Worm (Caenorhabditis elegans) whole organism, late embryonic: ENCODE measurements around the gene Y54F10AM.6.
A peak's percentile ranks its signal among the peaks of the same experiment; 100 is the strongest.

ENCODE experiments used
- C08G9.2 ChIP-seq: sonication (generic microtip); optimal IDR thresholded peaks from 2 replicates; lab custom pipeline; 2016; ENCODE audit warnings: mild to moderate bottlenecking, missing genetic modification characterization, moderate library complexity, missing compliant biosample characterization
- F13H6.1 ChIP-seq: sonication (generic microtip); optimal IDR thresholded peaks from 2 replicates; lab custom pipeline; 2016; ENCODE audit warnings: missing genetic modification characterization, missing compliant biosample characterization
- ama-1 ChIP-seq: fragments of 150-350 bp; optimal IDR thresholded peaks from 2 replicates; lab custom pipeline; 2014
- ceh-19 ChIP-seq: fragments of 200-800 bp; sonication (Bioruptor generic); optimal IDR thresholded peaks from 2 replicates; lab custom pipeline; 2018; ENCODE audit warnings: mild to moderate bottlenecking, missing genetic modification characterization, missing compliant biosample characterization
- ceh-24 ChIP-seq: sonication (generic microtip); optimal IDR thresholded peaks from 2 replicates; lab custom pipeline; 2016; ENCODE audit warnings: mild to moderate bottlenecking, missing genetic modification characterization, missing compliant biosample characterization
- ceh-31 ChIP-seq: sonication (generic microtip); optimal IDR thresholded peaks from 2 replicates; lab custom pipeline; 2016; ENCODE audit warnings: missing genetic modification characterization, missing compliant biosample characterization
- ceh-45 ChIP-seq: fragments of 200-800 bp; sonication (Bioruptor generic); IDR thresholded peaks from 2 replicates; pipeline ENCODE4 v1.3.6; 2022; ENCODE audit warnings: missing genetic modification reagents, missing genetic modification characterization, missing compliant biosample characterization
- ceh-6 ChIP-seq: fragments of 200-800 bp; sonication (Bioruptor generic); optimal IDR thresholded peaks from 2 replicates; lab custom pipeline; 2018; ENCODE audit warnings: mild to moderate bottlenecking, missing genetic modification characterization, missing compliant biosample characterization
- dve-1 ChIP-seq: sonication (generic microtip); optimal IDR thresholded peaks from 2 replicates; lab custom pipeline; 2017; ENCODE audit warnings: antibody characterized with exemption, mild to moderate bottlenecking, missing genetic modification characterization, missing compliant biosample characterization
- elt-4 ChIP-seq: sonication (generic microtip); optimal IDR thresholded peaks from 2 replicates; lab custom pipeline; 2016; ENCODE audit warnings: missing genetic modification characterization, missing compliant biosample characterization
- eyg-1 ChIP-seq: sonication (generic microtip); optimal IDR thresholded peaks from 2 replicates; lab custom pipeline; 2016; ENCODE audit warnings: missing genotype, missing genetic modification characterization, missing compliant biosample characterization
- fax-1 ChIP-seq: sonication (generic microtip); optimal IDR thresholded peaks from 2 replicates; lab custom pipeline; 2016; ENCODE audit warnings: missing genotype, missing genetic modification characterization, missing compliant biosample characterization
- fkh-10 ChIP-seq: fragments of 150-350 bp; optimal IDR thresholded peaks from 2 replicates; lab custom pipeline; 2014; ENCODE audit warnings: missing biosample characterization, missing genetic modification reagents, missing genetic modification characterization
- hlh-13 ChIP-seq: fragments of 200-800 bp; sonication (Bioruptor generic); optimal IDR thresholded peaks from 2 replicates; lab custom pipeline; 2018; ENCODE audit warnings: mild to moderate bottlenecking, missing genetic modification characterization, missing compliant biosample characterization
- hlh-15 ChIP-seq: sonication (generic microtip); optimal IDR thresholded peaks from 2 replicates; lab custom pipeline; 2016; ENCODE audit warnings: missing genetic modification characterization, missing compliant biosample characterization
- hlh-6 ChIP-seq: sonication (generic microtip); optimal IDR thresholded peaks from 2 replicates; lab custom pipeline; 2016; ENCODE audit warnings: missing genotype, missing genetic modification characterization, missing compliant biosample characterization
- madf-2 ChIP-seq: sonication (generic microtip); optimal IDR thresholded peaks from 2 replicates; lab custom pipeline; 2017; ENCODE audit warnings: missing genetic modification characterization, missing compliant biosample characterization
- nhr-11 ChIP-seq: fragments of 150-350 bp; optimal IDR thresholded peaks from 2 replicates; lab custom pipeline; 2014; ENCODE audit warnings: missing biosample characterization, missing genetic modification characterization
- nhr-232 ChIP-seq: sonication (generic microtip); optimal IDR thresholded peaks from 2 replicates; lab custom pipeline; 2016; ENCODE audit warnings: missing genetic modification characterization, missing compliant biosample characterization
- pat-9 ChIP-seq: fragments of 200-800 bp; sonication (Bioruptor generic); optimal IDR thresholded peaks from 2 replicates; lab custom pipeline; 2018; ENCODE audit warnings: mild to moderate bottlenecking, missing genetic modification characterization, moderate library complexity, missing compliant biosample characterization
- pha-2 ChIP-seq: sonication (generic microtip); optimal IDR thresholded peaks from 2 replicates; lab custom pipeline; 2017; ENCODE audit warnings: mild to moderate bottlenecking, missing genetic modification characterization, missing compliant biosample characterization
- pqm-1 ChIP-seq: sonication (generic microtip); optimal IDR thresholded peaks from 2 replicates; lab custom pipeline; 2016; ENCODE audit warnings: missing genetic modification characterization, missing compliant biosample characterization
- pros-1 ChIP-seq: fragments of 150-350 bp; optimal IDR thresholded peaks from 2 replicates; lab custom pipeline; 2014; ENCODE audit warnings: missing biosample characterization, missing genetic modification reagents, missing genetic modification characterization
- sdc-2 ChIP-seq: sonication (generic microtip); optimal IDR thresholded peaks from 2 replicates; lab custom pipeline; 2016; ENCODE audit warnings: missing genotype, missing genetic modification characterization, missing compliant biosample characterization
- syd-9 ChIP-seq: sonication (generic microtip); optimal IDR thresholded peaks from 2 replicates; lab custom pipeline; 2016; ENCODE audit warnings: mild to moderate bottlenecking, missing genetic modification characterization, moderate library complexity, missing compliant biosample characterization
- tbx-7 ChIP-seq: sonication (generic microtip); optimal IDR thresholded peaks from 2 replicates; lab custom pipeline; 2016; ENCODE audit warnings: missing genotype, missing genetic modification characterization, missing compliant biosample characterization
- unc-3 ChIP-seq, 2 experiments: fragments of 200-800 bp in 1 of 2; sonication (Bioruptor generic) in 1 of 2; sonication (generic microtip) in 1 of 2; conservative IDR thresholded peaks in 1 of 2; optimal IDR thresholded peaks in 1 of 2; 2 replicates each; pipeline versions ENCODE4 v1.3.6 to Lab custom; 2016 to 2022; ENCODE audit warnings: missing compliant biosample characterization in 2 of 2, missing genetic modification characterization in 2 of 2, missing genetic modification reagents in 1 of 2
- unc-42 ChIP-seq: sonication (generic microtip); optimal IDR thresholded peaks from 2 replicates; lab custom pipeline; 2016; ENCODE audit warnings: missing genotype, missing genetic modification characterization, missing compliant biosample characterization
- ztf-16 ChIP-seq: sonication (generic microtip); optimal IDR thresholded peaks from 2 replicates; lab custom pipeline; 2017; ENCODE audit warnings: missing genetic modification characterization, missing compliant biosample characterization

Gene Y54F10AM.6

DNA sequence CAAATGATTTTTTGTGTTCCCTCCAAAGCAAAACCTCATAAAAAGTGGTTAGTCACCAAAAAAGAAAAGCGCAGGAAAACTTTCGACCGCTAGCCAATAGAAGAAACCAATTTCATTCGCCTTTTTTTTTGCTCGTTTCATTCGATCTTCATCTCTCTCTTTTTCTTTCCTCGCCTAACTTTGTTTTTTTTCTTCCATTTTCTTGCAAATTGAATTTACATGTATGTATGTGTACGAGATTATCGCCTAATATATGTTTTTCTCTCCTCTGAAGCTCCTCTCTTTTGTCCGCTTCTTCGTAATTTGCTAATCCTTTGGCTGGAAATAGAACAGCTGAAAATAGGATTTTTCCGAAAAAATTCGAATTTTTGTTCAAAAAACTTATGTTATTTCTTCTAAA, 43.8 kb downstream of the Y54F10AM.6 start:
- TF ChIP-seq unc-3 (GFP tag; conservative IDR thresholded peaks at IDR 0.05; lab: Robert Waterston, UW) (no peak), unc-3 (tag; optimal IDR thresholded peaks at IDR 0.05; lab: Kevin White, UChicago) (no peak), unc-42 (tag; lab: Kevin White, UChicago) (peak; percentile 94)

DNA sequence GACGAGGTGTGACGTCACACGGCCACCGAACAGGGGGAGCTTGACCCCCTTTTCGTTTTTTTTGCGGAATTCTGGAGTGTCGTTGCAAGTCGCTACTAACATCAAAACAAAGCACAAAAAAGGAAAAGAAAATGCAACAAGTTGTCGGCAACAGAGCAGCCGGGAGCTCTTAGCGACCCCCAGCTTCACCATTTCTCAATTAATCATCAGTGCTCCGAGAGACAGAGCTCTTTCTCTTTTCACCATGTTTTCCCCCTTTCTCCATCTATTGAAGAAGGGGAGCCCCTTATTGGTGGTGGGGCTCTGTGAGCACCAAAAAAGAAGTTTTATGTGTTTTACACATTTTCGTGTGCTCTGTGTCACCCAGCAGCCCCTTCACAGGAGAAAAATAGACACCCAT, 45.0 kb downstream of the Y54F10AM.6 start:
- TF ChIP-seq pros-1 (tag; lab: Kevin White, UChicago) (no peak), ceh-45 (GFP tag; lab: Robert Waterston, UW) (no peak), ceh-19 (no peak), hlh-13 (GFP tag; lab: Kevin White, UChicago) (no peak), nhr-11 (tag; lab: Kevin White, UChicago) (no peak), nhr-232 (tag; lab: Kevin White, UChicago) (no peak), hlh-15 (tag; lab: Kevin White, UChicago) (no peak), ceh-31 (tag; lab: Kevin White, UChicago) (no peak), pha-2 (no peak), unc-3 (GFP tag; conservative IDR thresholded peaks at IDR 0.05; lab: Robert Waterston, UW) (no peak), unc-3 (tag; optimal IDR thresholded peaks at IDR 0.05; lab: Kevin White, UChicago) (no peak), pat-9 (tag; lab: Kevin White, UChicago) (no peak), madf-2 (tag; lab: Kevin White, UChicago) (no peak), fkh-10 (GFP tag; lab: Kevin White, UChicago) (no peak), pqm-1 (tag; lab: Kevin White, UChicago) (no peak), F13H6.1 (no peak), syd-9 (tag; lab: Kevin White, UChicago) (no peak), ama-1 (lab: Kevin White, UChicago) (no peak), eyg-1 (tag; lab: Kevin White, UChicago) (no peak), ceh-6 (GFP tag; lab: Kevin White, UChicago) (no peak), ceh-24 (tag; lab: Kevin White, UChicago) (no peak)

DNA sequence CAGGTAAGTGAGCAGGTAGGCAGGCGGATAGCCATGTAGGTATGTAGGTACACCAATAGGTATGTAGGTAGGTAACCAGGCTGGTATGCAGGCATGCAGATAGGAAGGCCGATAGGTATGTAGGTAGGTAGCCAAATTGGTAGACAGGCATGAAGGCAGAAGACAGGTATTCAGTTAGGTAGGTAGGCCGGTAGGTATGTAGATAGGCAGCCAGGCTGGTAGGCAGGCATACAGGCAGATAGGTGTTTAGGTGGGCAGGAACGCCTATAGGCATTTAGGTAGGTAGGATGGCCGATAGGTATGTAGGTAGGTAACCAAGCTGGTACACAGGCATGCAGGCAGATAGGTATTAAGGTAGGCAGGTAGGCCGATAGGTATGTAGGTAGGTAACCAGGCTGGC, 52.1 kb downstream of the Y54F10AM.6 start:
- TF ChIP-seq C08G9.2 (peak; percentile 40), sdc-2 (peak; percentile 29), tbx-7 (tag; lab: Kevin White, UChicago) (no peak), elt-4 (peak; percentile 22), hlh-6 (tag; lab: Kevin White, UChicago) (peak; percentile 29)
- TF ChIP-seq, all 69 proteins: peak for 4

DNA sequence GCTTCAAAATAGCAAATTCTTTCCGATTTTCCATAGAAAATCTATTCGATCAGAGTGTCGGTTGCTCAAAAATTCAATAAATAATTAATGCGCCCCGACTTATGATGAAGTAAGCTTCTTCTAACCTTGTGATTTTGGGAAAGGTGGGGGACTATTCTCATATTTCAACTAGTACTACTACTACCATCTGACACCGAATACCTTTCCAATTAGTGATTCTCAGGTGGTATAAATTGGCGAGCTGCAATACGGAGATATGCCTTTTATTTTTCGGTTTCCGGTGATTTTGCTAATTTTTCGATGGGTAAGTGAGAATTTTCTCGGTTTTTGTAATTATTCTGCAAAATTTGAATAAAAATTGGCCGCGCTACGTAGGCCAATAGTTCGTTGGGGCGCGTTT, 52.8 kb downstream of the Y54F10AM.6 start, which contains the start of gene nhr-239:
Gene nhr-239 (plus strand): TSS at position 301 of the 400 bp plus-strand sequence.
- no peak for TF ChIP-seq madf-2 (tag; lab: Kevin White, UChicago)
- no peak for TF ChIP-seq dve-1 (tag; lab: Kevin White, UChicago)
- TF ChIP-seq hlh-6 (tag; lab: Kevin White, UChicago), result no peak
- no peak for TF ChIP-seq ztf-16 (tag; lab: Kevin White, UChicago)
- TF ChIP-seq pros-1 (tag; lab: Kevin White, UChicago), result no peak
- no peak for TF ChIP-seq ceh-24 (tag; lab: Kevin White, UChicago)
- TF ChIP-seq fax-1, result no peak
- no peak for TF ChIP-seq fkh-10 (GFP tag; lab: Kevin White, UChicago)
